Worm (Caenorhabditis elegans) whole organism, young adult: ENCODE measurements around the gene F26G1.3.
A peak's percentile ranks its signal among the peaks of the same experiment; 100 is the strongest.

ENCODE experiments used
- B0019.2 ChIP-seq: fragments of 200-800 bp; sonication (Bioruptor generic); conservative IDR thresholded peaks from 2 replicates; pipeline ENCODE4 v1.3.6; 2022; ENCODE audit warnings: missing genetic modification reagents, missing genetic modification characterization, missing compliant biosample characterization
- B0261.1 ChIP-seq: sonication (generic microtip); optimal IDR thresholded peaks from 2 replicates; lab custom pipeline; 2016; ENCODE audit warnings: mild to moderate bottlenecking, missing genetic modification characterization, moderate library complexity, missing compliant biosample characterization
- B0336.3 ChIP-seq: fragments of 200-800 bp; sonication (Bioruptor generic); IDR thresholded peaks from 2 replicates; pipeline ENCODE4 v1.3.6; 2022; ENCODE audit warnings: missing genetic modification characterization, missing compliant biosample characterization
- C06A6.2 ChIP-seq: fragments of 200-800 bp; sonication (Bioruptor generic); conservative IDR thresholded peaks from 2 replicates; pipeline ENCODE4 v1.3.6; 2022; ENCODE audit warnings: missing genetic modification characterization, missing compliant biosample characterization
- D2030.7 ChIP-seq: fragments of 200-800 bp; sonication (Bioruptor generic); IDR thresholded peaks from 2 replicates; pipeline ENCODE4 v1.3.6; 2022; ENCODE audit warnings: missing genetic modification reagents, missing genetic modification characterization, missing compliant biosample characterization
- F23B12.7 ChIP-seq: sonication (generic microtip); optimal IDR thresholded peaks from 2 replicates; lab custom pipeline; 2017; ENCODE audit warnings: missing genetic modification characterization, mild to moderate bottlenecking, missing compliant biosample characterization, antibody characterized with exemption, moderate library complexity; ENCODE audit not compliant: insufficient read depth
- F33H1.4 ChIP-seq: fragments of 200-800 bp; sonication (Bioruptor generic); IDR thresholded peaks from 2 replicates; pipeline ENCODE4 v1.3.6; 2022; ENCODE audit warnings: missing genetic modification reagents, missing genetic modification characterization, missing compliant biosample characterization
- F39B2.1 ChIP-seq: fragments of 200-800 bp; sonication (Bioruptor generic); IDR thresholded peaks from 2 replicates; pipeline ENCODE4 v1.3.6; 2022; ENCODE audit warnings: missing genetic modification reagents, missing genetic modification characterization, missing compliant biosample characterization
- T07F8.4 ChIP-seq: sonication (generic microtip); optimal IDR thresholded peaks from 2 replicates; lab custom pipeline; 2016; ENCODE audit warnings: mild to moderate bottlenecking, missing genetic modification characterization, moderate library complexity, missing compliant biosample characterization
- Y67H2A.10 ChIP-seq: fragments of 200-800 bp; sonication (Bioruptor generic); conservative IDR thresholded peaks from 2 replicates; pipeline ENCODE4 v1.3.6; 2022; ENCODE audit warnings: missing genetic modification reagents, missing genetic modification characterization, missing compliant biosample characterization
- ZK185.1 ChIP-seq: sonication (generic microtip); optimal IDR thresholded peaks from 2 replicates; lab custom pipeline; 2016; ENCODE audit warnings: mild to moderate bottlenecking, missing genetic modification characterization, missing compliant biosample characterization; ENCODE audit not compliant: poor library complexity, severe bottlenecking
- aptf-3 ChIP-seq: fragments of 200-800 bp; sonication (Bioruptor generic); IDR thresholded peaks from 2 replicates; pipeline ENCODE4 v1.3.6; 2022; ENCODE audit warnings: missing genetic modification characterization, missing compliant biosample characterization
- athp-1 ChIP-seq: sonication (generic microtip); optimal IDR thresholded peaks from 2 replicates; lab custom pipeline; 2017; ENCODE audit warnings: mild to moderate bottlenecking, missing genetic modification characterization, missing compliant biosample characterization
- attf-5 ChIP-seq: fragments of 200-800 bp; sonication (Bioruptor generic); optimal IDR thresholded peaks from 2 replicates; lab custom pipeline; 2018; ENCODE audit warnings: mild to moderate bottlenecking, missing genetic modification characterization, missing compliant biosample characterization
- cebp-1 ChIP-seq, 2 experiments: fragments of 200-800 bp in 1 of 2; sonication (Bioruptor generic) in 1 of 2; sonication (generic microtip) in 1 of 2; IDR thresholded peaks in 1 of 2; optimal IDR thresholded peaks in 1 of 2; 2 replicates each; pipeline versions ENCODE4 v1.3.6 to Lab custom; 2017 to 2022; ENCODE audit warnings: missing compliant biosample characterization in 2 of 2, missing genetic modification characterization in 2 of 2, mild to moderate bottlenecking in 1 of 2, missing genetic modification reagents in 1 of 2, moderate library complexity in 1 of 2
- ceh-58 ChIP-seq: fragments of 200-800 bp; sonication (Bioruptor generic); IDR thresholded peaks from 2 replicates; pipeline ENCODE4 v1.3.6; 2022; ENCODE audit warnings: missing genetic modification characterization, missing compliant biosample characterization
- dpff-1 ChIP-seq: sonication (generic microtip); optimal IDR thresholded peaks from 2 replicates; lab custom pipeline; 2017; ENCODE audit warnings: mild to moderate bottlenecking, missing genetic modification characterization, missing compliant biosample characterization
- efl-1 ChIP-seq: fragments of 150-350 bp; optimal IDR thresholded peaks from 2 replicates; lab custom pipeline; 2014; ENCODE audit warnings: missing biosample characterization, missing genetic modification reagents, missing genetic modification characterization
- egl-18 ChIP-seq: fragments of 200-800 bp; sonication (Bioruptor generic); IDR thresholded peaks from 2 replicates; pipeline ENCODE4 v1.3.6; 2022; ENCODE audit warnings: missing genetic modification reagents, missing genetic modification characterization, missing compliant biosample characterization
- egl-44 ChIP-seq: fragments of 200-800 bp; sonication (Bioruptor generic); IDR thresholded peaks from 2 replicates; pipeline ENCODE4 v1.3.6; 2022; ENCODE audit warnings: missing genetic modification reagents, missing genetic modification characterization, missing compliant biosample characterization
- ets-4 ChIP-seq: fragments of 200-800 bp; sonication (Bioruptor generic); optimal IDR thresholded peaks from 2 replicates; lab custom pipeline; 2018; ENCODE audit warnings: mild to moderate bottlenecking, missing genetic modification characterization, missing compliant biosample characterization
- fkh-3 ChIP-seq: sonication (generic microtip); optimal IDR thresholded peaks from 2 replicates; lab custom pipeline; 2016; ENCODE audit warnings: mild to moderate bottlenecking, missing genetic modification characterization, missing compliant biosample characterization
- gei-17 ChIP-seq: fragments of 200-800 bp; sonication (Bioruptor generic); optimal IDR thresholded peaks from 2 replicates; lab custom pipeline; 2018; ENCODE audit warnings: mild to moderate bottlenecking, missing genetic modification characterization, missing compliant biosample characterization
- hlh-12 ChIP-seq: sonication (generic microtip); optimal IDR thresholded peaks from 2 replicates; lab custom pipeline; 2016; ENCODE audit warnings: missing genetic modification characterization, missing compliant biosample characterization
- hmg-1.2 ChIP-seq: fragments of 200-800 bp; sonication (Bioruptor generic); IDR thresholded peaks from 2 replicates; pipeline ENCODE4 v1.3.6; 2022; ENCODE audit warnings: missing genetic modification reagents, missing genetic modification characterization, missing compliant biosample characterization
- hsf-1 ChIP-seq: fragments of 200-800 bp; sonication (Bioruptor generic); IDR thresholded peaks from 2 replicates; pipeline ENCODE4 v1.3.6; 2022; ENCODE audit warnings: missing genetic modification reagents, missing genetic modification characterization, missing compliant biosample characterization
- let-607 ChIP-seq, 2 experiments: fragments of 200-800 bp in 1 of 2; sonication (Bioruptor generic) in 1 of 2; sonication (generic microtip) in 1 of 2; optimal IDR thresholded peaks; 2 replicates each; lab custom pipeline; 2016 to 2018; ENCODE audit warnings: mild to moderate bottlenecking in 2 of 2, missing compliant biosample characterization in 2 of 2, missing genetic modification characterization in 2 of 2, moderate library complexity in 2 of 2, missing genotype in 1 of 2
- lin-40 ChIP-seq: sonication (generic microtip); optimal IDR thresholded peaks from 2 replicates; lab custom pipeline; 2016; ENCODE audit warnings: missing genetic modification characterization, mild to moderate bottlenecking, missing compliant biosample characterization, missing genotype, missing genetic modification reagents
- lir-1 ChIP-seq: fragments of 200-800 bp; sonication (Bioruptor generic); conservative IDR thresholded peaks from 2 replicates; pipeline ENCODE4 v1.3.6; 2022; ENCODE audit warnings: missing genetic modification reagents, missing genetic modification characterization, missing compliant biosample characterization
- madf-8 ChIP-seq: fragments of 200-800 bp; sonication (Bioruptor generic); conservative IDR thresholded peaks from 2 replicates; pipeline ENCODE4 v1.3.6; 2022; ENCODE audit warnings: missing genetic modification reagents, missing genetic modification characterization, missing compliant biosample characterization
- mcd-1 ChIP-seq: fragments of 200-800 bp; sonication (Bioruptor generic); IDR thresholded peaks from 2 replicates; pipeline ENCODE4 v1.3.6; 2022; ENCODE audit warnings: missing genetic modification reagents, missing genetic modification characterization, missing compliant biosample characterization
- mxl-1 ChIP-seq: sonication (generic microtip); optimal IDR thresholded peaks from 2 replicates; lab custom pipeline; 2016; ENCODE audit warnings: missing genetic modification characterization, missing compliant biosample characterization
- nfyb-1 ChIP-seq: fragments of 200-800 bp; sonication (Bioruptor generic); IDR thresholded peaks from 2 replicates; pipeline ENCODE4 v1.3.6; 2022; ENCODE audit warnings: missing genetic modification reagents, missing genetic modification characterization, missing compliant biosample characterization
- nhr-27 ChIP-seq: fragments of 200-800 bp; sonication (Bioruptor generic); optimal IDR thresholded peaks from 2 replicates; lab custom pipeline; 2018; ENCODE audit warnings: mild to moderate bottlenecking, missing genetic modification characterization, moderate library complexity, missing compliant biosample characterization
- pbrm-1 ChIP-seq: fragments of 200-800 bp; sonication (Bioruptor generic); IDR thresholded peaks from 2 replicates; pipeline ENCODE4 v1.3.6; 2022; ENCODE audit warnings: missing genetic modification reagents, missing genetic modification characterization, missing compliant biosample characterization
- pha-4 ChIP-seq: fragments of 150-350 bp; sonication (generic microtip); optimal IDR thresholded peaks from 2 replicates; lab custom pipeline; 2014; ENCODE audit warnings: missing biosample characterization, missing genetic modification reagents, missing genetic modification characterization
- rcor-1 ChIP-seq: fragments of 200-800 bp; sonication (Bioruptor generic); IDR thresholded peaks from 2 replicates; pipeline ENCODE4 v1.3.6; 2022; ENCODE audit warnings: missing genetic modification reagents, missing genetic modification characterization, missing compliant biosample characterization
- rec-8 ChIP-seq, 2 experiments: sonication (generic microtip); optimal IDR thresholded peaks; 2 replicates each; lab custom pipeline; 2016; ENCODE audit warnings: mild to moderate bottlenecking in 2 of 2, missing genetic modification characterization in 2 of 2, missing genetic modification reagents in 2 of 2, missing genotype in 2 of 2, missing biosample characterization in 1 of 2, missing compliant biosample characterization in 1 of 2, moderate library complexity in 1 of 2
- sea-2 ChIP-seq: fragments of 200-800 bp; sonication (Bioruptor generic); IDR thresholded peaks from 2 replicates; pipeline ENCODE4 v1.3.6; 2022; ENCODE audit warnings: missing genetic modification characterization, missing compliant biosample characterization
- snpc-1.1 ChIP-seq: sonication (generic microtip); optimal IDR thresholded peaks from 2 replicates; lab custom pipeline; 2017; ENCODE audit warnings: missing genetic modification characterization, mild to moderate bottlenecking, missing compliant biosample characterization, antibody characterized with exemption, moderate library complexity, missing genotype, missing genetic modification reagents; ENCODE audit not compliant: insufficient read depth
- snpc-3.4 ChIP-seq: sonication (generic microtip); optimal IDR thresholded peaks from 2 replicates; lab custom pipeline; 2017; ENCODE audit warnings: missing genetic modification characterization, mild to moderate bottlenecking, missing compliant biosample characterization, antibody characterized with exemption, moderate library complexity, missing genotype, missing genetic modification reagents
- snpc-4 ChIP-seq, 5 experiments: fragments of 150-350 bp in 1 of 5; sonication (generic microtip) in 4 of 5; optimal IDR thresholded peaks; 2 replicates each; lab custom pipeline; 2014 to 2018; ENCODE audit warnings: missing genetic modification characterization in 5 of 5, missing biosample characterization in 3 of 5, antibody characterized with exemption in 2 of 5, mild to moderate bottlenecking in 2 of 5, missing compliant biosample characterization in 2 of 5, missing genotype in 2 of 5, moderate library complexity in 2 of 5, missing genetic modification reagents in 1 of 5
- tlf-1 ChIP-seq: fragments of 200-800 bp; sonication (Bioruptor generic); optimal IDR thresholded peaks from 2 replicates; lab custom pipeline; 2018; ENCODE audit warnings: mild to moderate bottlenecking, missing genetic modification characterization, missing compliant biosample characterization
- unc-62 ChIP-seq: fragments of 150-350 bp; optimal IDR thresholded peaks from 2 replicates; lab custom pipeline; 2014; ENCODE audit warnings: missing biosample characterization, missing genetic modification reagents, missing genetic modification characterization
- zim-3 ChIP-seq: sonication (generic microtip); optimal IDR thresholded peaks from 2 replicates; lab custom pipeline; 2017; ENCODE audit warnings: mild to moderate bottlenecking, missing genetic modification characterization, moderate library complexity, missing compliant biosample characterization
- ztf-25 ChIP-seq: fragments of 200-800 bp; sonication (Bioruptor generic); IDR thresholded peaks from 2 replicates; pipeline ENCODE4 v1.3.6; 2022; ENCODE audit warnings: missing genetic modification reagents, missing genetic modification characterization, missing compliant biosample characterization
- ztf-26 ChIP-seq: sonication (generic microtip); optimal IDR thresholded peaks from 2 replicates; lab custom pipeline; 2017; ENCODE audit warnings: missing genetic modification characterization, missing compliant biosample characterization
- ztf-28 ChIP-seq: fragments of 200-800 bp; sonication (Bioruptor generic); IDR thresholded peaks from 2 replicates; pipeline ENCODE4 v1.3.6; 2022; ENCODE audit warnings: missing genetic modification reagents, missing genetic modification characterization, missing compliant biosample characterization

The F26G1.3 gene

ce11 chrII:4728687-4729086 is 29.9 kb upstream of the F26G1.3 start (continued):
- TF ChIP-seq ztf-26 (tag; lab: Kevin White, UChicago) (no peak), cebp-1 (GFP tag; IDR thresholded peaks at IDR 0.05; lab: Robert Waterston, UW) (no peak), cebp-1 (tag; optimal IDR thresholded peaks at IDR 0.05; lab: Kevin White, UChicago) (no peak), egl-18 (GFP tag; lab: Robert Waterston, UW) (no peak), lin-40 (tag; lab: Kevin White, UChicago) (peak; percentile 27), B0019.2 (GFP tag; lab: Robert Waterston, UW) (no peak), B0336.3 (GFP tag; lab: Robert Waterston, UW) (no peak), pbrm-1 (GFP tag; lab: Robert Waterston, UW) (no peak), mcd-1 (no peak), C06A6.2 (GFP tag; lab: Robert Waterston, UW) (no peak), hmg-1.2 (GFP tag; lab: Robert Waterston, UW) (peak; percentile 53; the same call in 1 of the 2 replicates), unc-62 (GFP tag; lab: Kevin White, UChicago) (no peak), madf-8 (no peak), tlf-1 (peak; percentile 8), Y67H2A.10 (no peak), D2030.7 (GFP tag; lab: Robert Waterston, UW) (no peak), aptf-3 (GFP tag; lab: Robert Waterston, UW) (no peak), ztf-25 (no peak), F33H1.4 (GFP tag; lab: Robert Waterston, UW) (no peak), hsf-1 (GFP tag; lab: Robert Waterston, UW) (no peak), snpc-4 (GFP tag; optimal IDR thresholded peaks at IDR 0.05; lab: Kevin White, UChicago) (no peak), snpc-4 (tag; optimal IDR thresholded peaks at IDR 0.05; lab: Kevin White, UChicago) (no peak), nfyb-1 (GFP tag; lab: Robert Waterston, UW) (no peak), pha-4 (tag; lab: Kevin White, UChicago) (peak; percentile 40), ceh-58 (GFP tag; lab: Robert Waterston, UW) (no peak), efl-1 (GFP tag; lab: Kevin White, UChicago) (no peak), fkh-3 (tag; lab: Kevin White, UChicago) (no peak), hlh-12 (tag; lab: Kevin White, UChicago) (no peak), lir-1 (GFP tag; lab: Robert Waterston, UW) (no peak), zim-3 (tag; lab: Kevin White, UChicago) (no peak), F23B12.7 (tag; lab: Kevin White, UChicago) (no peak), ZK185.1 (tag; lab: Kevin White, UChicago) (no peak), T07F8.4 (tag; lab: Kevin White, UChicago) (no peak), rec-8 (tag; optimal IDR thresholded peaks at IDR 0.05; lab: Kevin White, UChicago) (no peak), egl-44 (GFP tag; lab: Robert Waterston, UW) (no peak), athp-1 (no peak), ets-4 (peak; percentile 50), nhr-27 (tag; lab: Kevin White, UChicago) (no peak), snpc-1.1 (tag; lab: Kevin White, UChicago) (no peak), ztf-28 (no peak), rcor-1 (GFP tag; lab: Robert Waterston, UW) (no peak), attf-5 (GFP tag; lab: Kevin White, UChicago) (peak; percentile 17), B0261.1 (tag; lab: Kevin White, UChicago) (no peak), dpff-1 (tag; lab: Kevin White, UChicago) (no peak), F39B2.1 (GFP tag; lab: Robert Waterston, UW) (no peak), snpc-3.4 (tag; lab: Kevin White, UChicago) (no peak), mxl-1 (tag; lab: Kevin White, UChicago) (no peak), let-607 (tag; optimal IDR thresholded peaks at IDR 0.05; lab: Kevin White, UChicago) (peak in 1 of 2 experiments; percentile 54), sea-2 (GFP tag; lab: Robert Waterston, UW) (no peak), gei-17 (GFP tag; lab: Kevin White, UChicago) (no peak)
